Worm (Caenorhabditis elegans): Measurements from ENCODE around the gene ins-34.

ins-34 gene

ce11 chrIV:14082956-14083355 is 23.4 kb upstream of the ins-34 start:
- TF ChIP-seq elt-1 (tag; optimal IDR thresholded peaks at IDR 0.05; ENCODE audit: borderline replicate concordance, insufficient read depth) (peak; percentile 10), flh-1 (GFP tag; optimal IDR thresholded peaks at IDR 0.05) (no peak)

ce11 chrIV:14083505-14083904 is 22.9 kb upstream of the ins-34 start, which contains the start of gene F52B11.2:
F52B11.2 (plus strand) TSS chrIV:14083568.
- TF ChIP-seq nhr-28 (tag; optimal IDR thresholded peaks at IDR 0.05) (no peak), zip-8 (tag; optimal IDR thresholded peaks at IDR 0.05) (no peak), hlh-1 (tag; optimal IDR thresholded peaks at IDR 0.05) (no peak), flh-1 (GFP tag; optimal IDR thresholded peaks at IDR 0.05) (no peak), ceh-39 (tag; optimal IDR thresholded peaks at IDR 0.05) (no peak), bed-3 (GFP tag; optimal IDR thresholded peaks at IDR 0.05) (no peak), ces-1 (GFP tag; optimal IDR thresholded peaks at IDR 0.05) (no peak)

- no peak for TF ChIP-seq mab-5 (tag; optimal IDR thresholded peaks at IDR 0.05)
- peak; percentile 77 for TF ChIP-seq elt-1 (tag; optimal IDR thresholded peaks at IDR 0.05; ENCODE audit: borderline replicate concordance, insufficient read depth)
These were observed 20.0 kb upstream of the ins-34 start for ce11 chrIV:14086395-14086794.

ce11 chrIV:14089749-14090148 is 16.6 kb upstream of the ins-34 start:
- TF ChIP-seq mls-2 (tag; optimal IDR thresholded peaks at IDR 0.05) (no peak), mep-1 (tag; optimal IDR thresholded peaks at IDR 0.05) (no peak), blmp-1 (tag; optimal IDR thresholded peaks at IDR 0.05) (peak; percentile 90), ces-1 (GFP tag; optimal IDR thresholded peaks at IDR 0.05) (no peak), unc-62 (GFP tag; optimal IDR thresholded peaks at IDR 0.05) (peak; percentile 35), nhr-12 (tag; optimal IDR thresholded peaks at IDR 0.05) (no peak), unc-39 (tag; optimal IDR thresholded peaks at IDR 0.05) (no peak), unc-120 (tag; optimal IDR thresholded peaks at IDR 0.05; ENCODE audit: poor library complexity, severe bottlenecking) (no peak), nhr-2 (tag; optimal IDR thresholded peaks at IDR 0.05) (peak; percentile 62), flh-1 (GFP tag; optimal IDR thresholded peaks at IDR 0.05) (no peak), M03D4.4 (tag; optimal IDR thresholded peaks at IDR 0.05) (no peak), lin-13 (tag; optimal IDR thresholded peaks at IDR 0.05) (no peak), mab-5 (tag; optimal IDR thresholded peaks at IDR 0.05) (no peak), pha-4 (tag; optimal IDR thresholded peaks at IDR 0.05) (no peak), elt-1 (tag; optimal IDR thresholded peaks at IDR 0.05; ENCODE audit: borderline replicate concordance, insufficient read depth) (peak; percentile 59), sem-2 (GFP tag; optimal IDR thresholded peaks at IDR 0.05) (no peak), elt-3 (tag; optimal IDR thresholded peaks at IDR 0.05) (no peak), drap-1 (GFP tag; optimal IDR thresholded peaks at IDR 0.05) (no peak), lin-32 (GFP tag; optimal IDR thresholded peaks at IDR 0.05) (no peak), nhr-28 (tag; optimal IDR thresholded peaks at IDR 0.05) (no peak), tbx-8 (GFP tag; optimal IDR thresholded peaks at IDR 0.05) (no peak), hlh-1 (tag; optimal IDR thresholded peaks at IDR 0.05) (no peak), nhr-237 (tag; optimal IDR thresholded peaks at IDR 0.05) (no peak), cnd-1 (tag; optimal IDR thresholded peaks at IDR 0.05) (no peak), ceh-43 (GFP tag; optimal IDR thresholded peaks at IDR 0.05) (no peak), ham-2 (GFP tag; optimal IDR thresholded peaks at IDR 0.05) (no peak), ztf-11 (tag; optimal IDR thresholded peaks at IDR 0.05) (no peak), bed-3 (GFP tag; optimal IDR thresholded peaks at IDR 0.05) (no peak)

- TF ChIP-seq nhr-237 (tag; optimal IDR thresholded peaks at IDR 0.05): no peak
These were observed 15.1 kb upstream of the ins-34 start, which contains the start of gene noah-2 for ce11 chrIV:14091242-14091641. noah-2 (plus strand) TSS chrIV:14091254.

ce11 chrIV:14098540-14099098 is 7.8 kb upstream of the ins-34 start:
- TF ChIP-seq sptf-1 (tag; optimal IDR thresholded peaks at IDR 0.05) (no peak), nhr-12 (tag; optimal IDR thresholded peaks at IDR 0.05) (no peak), ztf-11 (tag; optimal IDR thresholded peaks at IDR 0.05) (no peak), flh-1 (GFP tag; optimal IDR thresholded peaks at IDR 0.05) (no peak), mls-2 (tag; optimal IDR thresholded peaks at IDR 0.05) (no peak), sem-2 (GFP tag; optimal IDR thresholded peaks at IDR 0.05) (no peak)

All from whole organism, mixed stage, embryonic.